Worm (Caenorhabditis elegans): ENCODE data around the gene spr-1.
A peak's percentile ranks its signal among the peaks of the same experiment; 100 is the strongest.

The spr-1 gene

ce11 chrV:8145329-8145728 lies 16.2 kb upstream of the spr-1 start, which contains the start of gene D1014.13:
TSS of gene D1014.13 (plus strand) at chrV:8145629.
- TF ChIP-seq K12H6.12 (tag; optimal IDR thresholded peaks at IDR 0.05): no peak
- TF ChIP-seq dpff-1 (tag; optimal IDR thresholded peaks at IDR 0.05): no peak
- no peak for TF ChIP-seq ceh-91 (GFP tag; IDR thresholded peaks at IDR 0.05)
- no peak for TF ChIP-seq nfya-1 (tag; optimal IDR thresholded peaks at IDR 0.05; ENCODE audit: borderline replicate concordance, insufficient read depth)
- no peak for TF ChIP-seq akir-1 (GFP tag; optimal IDR thresholded peaks at IDR 0.05)
- no peak for TF ChIP-seq madf-10 (tag; optimal IDR thresholded peaks at IDR 0.05)
- TF ChIP-seq B0035.1 (tag; optimal IDR thresholded peaks at IDR 0.05): no peak
- no peak for TF ChIP-seq bed-2 (GFP tag; IDR thresholded peaks at IDR 0.05)
- no peak for TF ChIP-seq hmg-20 (GFP tag; IDR thresholded peaks at IDR 0.05)
- no peak for TF ChIP-seq him-1 (tag; optimal IDR thresholded peaks at IDR 0.05)
- TF ChIP-seq B0261.1 (tag; optimal IDR thresholded peaks at IDR 0.05): no peak
- TF ChIP-seq ceh-27 (GFP tag; optimal IDR thresholded peaks at IDR 0.05): no peak

- no peak for TF ChIP-seq attf-6 (GFP tag; IDR thresholded peaks at IDR 0.05)
- TF ChIP-seq T26A5.8 (tag; optimal IDR thresholded peaks at IDR 0.05): no peak
- TF ChIP-seq ztf-25 (GFP tag; IDR thresholded peaks at IDR 0.05): no peak
- TF ChIP-seq ceh-27 (GFP tag; optimal IDR thresholded peaks at IDR 0.05): no peak
- no peak for TF ChIP-seq B0035.1 (tag; optimal IDR thresholded peaks at IDR 0.05)
These were observed 15.4 kb upstream of the spr-1 start for ce11 chrV:8144515-8144914.

ce11 chrV:8143605-8144004 lies 14.5 kb upstream of the spr-1 start, which contains the start of gene D1014.2:
TSS of gene D1014.2 (plus strand) at chrV:8143905.
- TF ChIP-seq cebp-2 (GFP tag; IDR thresholded peaks at IDR 0.05) (no peak), ztf-3 (GFP tag; optimal IDR thresholded peaks at IDR 0.05) (no peak), unc-130 (GFP tag; optimal IDR thresholded peaks at IDR 0.05) (no peak), dox-1 (GFP tag; IDR thresholded peaks at IDR 0.05) (no peak), dpff-1 (tag; optimal IDR thresholded peaks at IDR 0.05) (no peak), Y56A3A.18 (GFP tag; IDR thresholded peaks at IDR 0.05) (no peak), bed-1 (GFP tag; IDR thresholded peaks at IDR 0.05) (no peak), lin-40 (tag; optimal IDR thresholded peaks at IDR 0.05) (no peak), lin-35 (GFP tag; optimal IDR thresholded peaks at IDR 0.05) (no peak), rpc-1 (optimal IDR thresholded peaks at IDR 0.05) (no peak), rpc-1 (tag; optimal IDR thresholded peaks at IDR 0.05) (no peak), ceh-40 (GFP tag; IDR thresholded peaks at IDR 0.05) (no peak), lsy-27 (tag; optimal IDR thresholded peaks at IDR 0.05; ENCODE audit: borderline replicate concordance, insufficient read depth) (no peak), madf-8 (GFP tag; conservative IDR thresholded peaks at IDR 0.05) (no peak), hmg-20 (GFP tag; IDR thresholded peaks at IDR 0.05) (no peak), sptf-2 (GFP tag; optimal IDR thresholded peaks at IDR 0.05) (no peak), let-607 (tag; optimal IDR thresholded peaks at IDR 0.05) (no peak), sdz-38 (tag; optimal IDR thresholded peaks at IDR 0.05) (no peak), snpc-4 (GFP tag; optimal IDR thresholded peaks at IDR 0.05) (no peak), snpc-4 (tag; optimal IDR thresholded peaks at IDR 0.05) (no peak), Y53F4B.3 (GFP tag; IDR thresholded peaks at IDR 0.05) (no peak), aptf-2 (GFP tag; conservative IDR thresholded peaks at IDR 0.05) (no peak)

ce11 chrV:8132926-8133325 lies 3.8 kb upstream of the spr-1 start, which contains the start of gene D1014.4:
TSS of gene D1014.4 (plus strand) at chrV:8133226.
- TF ChIP-seq nhr-80 (tag; optimal IDR thresholded peaks at IDR 0.05): peak; percentile 14
- no peak for TF ChIP-seq bed-2 (GFP tag; IDR thresholded peaks at IDR 0.05)
- TF ChIP-seq ceh-27 (GFP tag; optimal IDR thresholded peaks at IDR 0.05): no peak
